Worm (Caenorhabditis elegans): ENCODE measurements around the gene F57C2.5.

DNA sequence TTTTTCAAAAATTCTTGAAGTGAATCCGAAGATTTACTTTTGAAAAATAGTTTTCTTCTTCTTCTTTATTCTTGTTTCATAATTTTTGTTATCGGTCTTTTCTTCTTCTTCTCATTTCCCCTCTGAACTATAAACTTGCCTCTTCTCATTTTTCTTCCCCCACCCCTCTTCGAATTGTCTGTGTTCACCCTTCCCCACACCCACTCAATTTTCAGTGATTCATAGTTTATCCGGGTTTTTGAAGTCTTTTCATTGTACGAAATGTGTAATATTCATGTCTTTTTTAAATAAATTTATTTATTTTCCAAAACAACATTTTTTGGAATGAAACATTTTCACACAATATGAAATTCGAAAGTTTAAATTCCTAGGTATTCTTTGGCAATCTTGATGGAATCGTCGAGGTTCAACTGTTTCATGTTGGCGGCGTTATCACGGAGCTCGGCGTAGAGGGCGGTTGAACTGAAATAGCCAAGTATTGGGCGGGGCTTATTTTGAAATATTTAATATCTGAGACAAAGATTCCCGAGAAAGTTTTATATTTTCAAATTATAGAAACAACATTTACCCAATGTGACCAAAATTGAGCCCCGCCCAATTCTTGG lies 35.3 kb downstream of the F57C2.5 start:
- no peak for TF ChIP-seq unc-130 (GFP tag; optimal IDR thresholded peaks at IDR 0.05)
- peak; percentile 69 for TF ChIP-seq ama-1 (optimal IDR thresholded peaks at IDR 0.05)
- TF ChIP-seq ama-1 (GFP tag; optimal IDR thresholded peaks at IDR 0.05): no peak
- no peak for TF ChIP-seq unc-62 (GFP tag; optimal IDR thresholded peaks at IDR 0.05)
- TF ChIP-seq zfh-2 (GFP tag; conservative IDR thresholded peaks at IDR 0.05): no peak
- TF ChIP-seq nhr-179 (tag; optimal IDR thresholded peaks at IDR 0.05): no peak

Measured in whole organism, young adult.